Fruit fly (Drosophila melanogaster) whole organism: ENCODE results near the gene Oli.

Experiments
- CG8478 ChIP-seq: fragments of >200 bp; optimal IDR thresholded peaks from 2 replicates; lab custom pipeline; 2018; ENCODE audit warnings: inconsistent platforms
- Dll ChIP-seq: fragments of >200 bp; optimal IDR thresholded peaks from 2 replicates; lab custom pipeline; 2017
- EcR ChIP-seq, 2 experiments: fragments of >200 bp; optimal IDR thresholded peaks; 2 replicates each; lab custom pipeline; 2017; ENCODE audit warnings: missing biosample characterization in 2 of 2, missing genetic modification characterization in 2 of 2, missing genetic modification reagents in 2 of 2
- pan ChIP-seq: fragments of >200 bp; optimal IDR thresholded peaks from 2 replicates; lab custom pipeline; 2017
- psq ChIP-seq: fragments of >200 bp; optimal IDR thresholded peaks from 2 replicates; lab custom pipeline; 2017
- usp ChIP-seq: fragments of >200 bp; optimal IDR thresholded peaks from 2 replicates; lab custom pipeline; 2017; ENCODE audit warnings: missing biosample characterization, missing genetic modification characterization, mixed read lengths

DNA sequence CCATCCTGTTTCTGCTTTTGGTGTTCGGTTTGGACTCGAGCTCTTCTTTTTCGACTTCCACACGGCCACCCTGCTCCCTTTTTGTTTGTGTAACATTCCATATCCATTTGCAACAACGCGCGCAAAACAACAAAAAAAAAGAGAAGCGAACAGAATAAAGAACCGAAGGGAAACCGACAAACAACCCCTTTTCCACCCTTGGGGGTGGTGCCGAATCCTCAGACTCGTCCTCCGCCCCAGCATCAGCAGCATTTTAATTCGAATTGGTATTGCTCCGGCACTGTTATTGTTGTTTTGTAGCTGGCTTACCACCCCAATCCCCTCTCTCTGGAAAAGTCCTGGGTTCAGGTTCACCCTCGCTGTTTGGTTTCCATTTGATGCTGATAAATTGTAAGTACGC, 4.0 kb upstream of the Oli start:
- TF ChIP-seq CG8478 (lab: Kevin White, UChicago), result no peak
- no peak for TF ChIP-seq usp (GFP tag; lab: Kevin White, UChicago)
- no peak for TF ChIP-seq psq (lab: Kevin White, UChicago)
- TF ChIP-seq Dll (lab: Kevin White, UChicago), result no peak
- TF ChIP-seq pan, result no peak
- TF ChIP-seq EcR (GFP tag; optimal IDR thresholded peaks at IDR 0.05; lab: Kevin White, UChicago), result no peak
